Worm (Caenorhabditis elegans) whole organism, L3 larva: ENCODE results near the gene best-13.

Experiments used
- ZK546.5 ChIP-seq: sonication (generic microtip); optimal IDR thresholded peaks from 2 replicates; lab custom pipeline; 2017; ENCODE audit warnings: missing biosample characterization, missing genetic modification characterization
- aly-2 ChIP-seq: fragments of 150-350 bp; optimal IDR thresholded peaks from 2 replicates; lab custom pipeline; 2014; ENCODE audit warnings: missing biosample characterization, missing genetic modification characterization
- ama-1 ChIP-seq: fragments of 150-350 bp; optimal IDR thresholded peaks from 2 replicates; lab custom pipeline; 2018
- ceh-16 ChIP-seq: sonication (generic microtip); optimal IDR thresholded peaks from 2 replicates; lab custom pipeline; 2017; ENCODE audit warnings: missing biosample characterization, missing genetic modification characterization
- ceh-9 ChIP-seq: sonication (generic microtip); optimal IDR thresholded peaks from 2 replicates; lab custom pipeline; 2018; ENCODE audit warnings: missing biosample characterization, missing genetic modification characterization
- daf-12 ChIP-seq: fragments of 150-350 bp; optimal IDR thresholded peaks from 2 replicates; lab custom pipeline; 2014; ENCODE audit warnings: missing biosample characterization, missing genetic modification reagents, missing genetic modification characterization
- egl-27 ChIP-seq: sonication (generic microtip); optimal IDR thresholded peaks from 4 replicates; lab custom pipeline; 2017; ENCODE audit warnings: missing biosample characterization, missing genetic modification reagents, missing genetic modification characterization
- egl-5 ChIP-seq: fragments of 150-350 bp; optimal IDR thresholded peaks from 2 replicates; lab custom pipeline; 2017; ENCODE audit warnings: missing biosample characterization, missing genetic modification reagents, missing genetic modification characterization, inconsistent platforms
- elt-2 ChIP-seq: sonication (generic microtip); optimal IDR thresholded peaks from 2 replicates; lab custom pipeline; 2016; ENCODE audit warnings: missing genetic modification reagents, mild to moderate bottlenecking, missing genetic modification characterization, missing compliant biosample characterization
- eor-1 ChIP-seq, 2 experiments: fragments of 150-350 bp; optimal IDR thresholded peaks; 2 replicates each; lab custom pipeline; 2014 to 2018; ENCODE audit warnings: missing biosample characterization in 2 of 2, missing genetic modification characterization in 2 of 2
- fkh-10 ChIP-seq: sonication (generic microtip); optimal IDR thresholded peaks from 2 replicates; lab custom pipeline; 2017; ENCODE audit warnings: missing biosample characterization, missing genetic modification reagents, missing genetic modification characterization
- fkh-2 ChIP-seq: fragments of 150-350 bp; optimal IDR thresholded peaks from 2 replicates; lab custom pipeline; 2014; ENCODE audit warnings: missing biosample characterization, missing genetic modification reagents, missing genetic modification characterization
- fos-1 ChIP-seq: fragments of 150-350 bp; optimal IDR thresholded peaks from 2 replicates; lab custom pipeline; 2014; ENCODE audit warnings: missing biosample characterization, missing genetic modification characterization
- jun-1 ChIP-seq: fragments of 150-350 bp; optimal IDR thresholded peaks from 2 replicates; lab custom pipeline; 2014; ENCODE audit warnings: missing biosample characterization, missing genetic modification reagents, missing genetic modification characterization
- lin-39 ChIP-seq: fragments of 150-350 bp; optimal IDR thresholded peaks from 2 replicates; lab custom pipeline; 2018; ENCODE audit warnings: missing biosample characterization, missing genetic modification reagents, missing genetic modification characterization
- mdl-1 ChIP-seq: fragments of 150-350 bp; optimal IDR thresholded peaks from 2 replicates; lab custom pipeline; 2014; ENCODE audit warnings: missing biosample characterization, missing genetic modification characterization
- mml-1 ChIP-seq: fragments of 150-350 bp; sonication (generic microtip); optimal IDR thresholded peaks from 3 replicates; lab custom pipeline; 2014; ENCODE audit warnings: missing biosample characterization, missing genetic modification characterization
- nfya-1 ChIP-seq: sonication (generic microtip); optimal IDR thresholded peaks from 2 replicates; lab custom pipeline; 2017; ENCODE audit warnings: missing genetic modification characterization, mild to moderate bottlenecking, missing compliant biosample characterization, antibody characterized with exemption, moderate library complexity; ENCODE audit not compliant: insufficient read depth
- nhr-11 ChIP-seq: fragments of 150-350 bp; optimal IDR thresholded peaks from 2 replicates; lab custom pipeline; 2014; ENCODE audit warnings: missing biosample characterization, missing genetic modification characterization
- nhr-12 ChIP-seq: fragments of 150-350 bp; optimal IDR thresholded peaks from 2 replicates; lab custom pipeline; 2014; ENCODE audit warnings: missing biosample characterization, missing genetic modification characterization
- nhr-23 ChIP-seq: fragments of 150-350 bp; optimal IDR thresholded peaks from 2 replicates; lab custom pipeline; 2014; ENCODE audit warnings: missing biosample characterization, missing genetic modification reagents, missing genetic modification characterization
- nhr-237 ChIP-seq: fragments of 150-350 bp; optimal IDR thresholded peaks from 2 replicates; lab custom pipeline; 2014; ENCODE audit warnings: missing biosample characterization, missing genetic modification characterization
- nhr-25 ChIP-seq: sonication (generic microtip); optimal IDR thresholded peaks from 2 replicates; lab custom pipeline; 2017; ENCODE audit warnings: missing biosample characterization, missing genetic modification characterization
- nhr-28 ChIP-seq: fragments of 150-350 bp; optimal IDR thresholded peaks from 2 replicates; lab custom pipeline; 2014; ENCODE audit warnings: missing biosample characterization, missing genetic modification characterization
- nhr-43 ChIP-seq: sonication (generic microtip); optimal IDR thresholded peaks from 2 replicates; lab custom pipeline; 2016; ENCODE audit warnings: mild to moderate bottlenecking, missing genetic modification characterization, missing compliant biosample characterization; ENCODE audit not compliant: poor library complexity, severe bottlenecking
- nhr-76 ChIP-seq: fragments of 150-350 bp; sonication (generic microtip); optimal IDR thresholded peaks from 5 replicates; lab custom pipeline; 2014; ENCODE audit warnings: missing biosample characterization, missing genetic modification characterization
- nhr-77 ChIP-seq: fragments of 150-350 bp; optimal IDR thresholded peaks from 2 replicates; lab custom pipeline; 2014; ENCODE audit warnings: missing biosample characterization, missing genetic modification characterization
- pha-4 ChIP-seq: fragments of 150-350 bp; optimal IDR thresholded peaks from 2 replicates; lab custom pipeline; 2014; ENCODE audit warnings: missing biosample characterization, missing genetic modification reagents, missing genetic modification characterization
- pqm-1 ChIP-seq: fragments of 150-350 bp; optimal IDR thresholded peaks from 2 replicates; lab custom pipeline; 2017; ENCODE audit warnings: missing biosample characterization, missing genetic modification characterization, inconsistent platforms
- skn-1 ChIP-seq: fragments of 150-350 bp; optimal IDR thresholded peaks from 2 replicates; lab custom pipeline; 2014; ENCODE audit warnings: missing biosample characterization, missing genetic modification characterization
- snpc-4 ChIP-seq: fragments of 150-350 bp; optimal IDR thresholded peaks from 2 replicates; lab custom pipeline; 2014; ENCODE audit warnings: missing biosample characterization, missing genetic modification characterization
- unc-39 ChIP-seq: sonication (generic microtip); optimal IDR thresholded peaks from 4 replicates; lab custom pipeline; 2017; ENCODE audit warnings: missing biosample characterization, missing genetic modification characterization
- unc-62 ChIP-seq: fragments of 150-350 bp; sonication (generic microtip); optimal IDR thresholded peaks from 4 replicates; lab custom pipeline; 2014; ENCODE audit warnings: missing biosample characterization, missing genetic modification reagents, missing genetic modification characterization
- zag-1 ChIP-seq: fragments of 150-350 bp; optimal IDR thresholded peaks from 2 replicates; lab custom pipeline; 2014; ENCODE audit warnings: missing biosample characterization, missing genetic modification characterization
- ztf-11 ChIP-seq: fragments of 150-350 bp; optimal IDR thresholded peaks from 2 replicates; lab custom pipeline; 2014; ENCODE audit warnings: missing biosample characterization, missing genetic modification characterization
- ztf-4 ChIP-seq: fragments of 150-350 bp; optimal IDR thresholded peaks from 2 replicates; lab custom pipeline; 2014; ENCODE audit warnings: missing biosample characterization, missing genetic modification characterization

Gene best-13

DNA sequence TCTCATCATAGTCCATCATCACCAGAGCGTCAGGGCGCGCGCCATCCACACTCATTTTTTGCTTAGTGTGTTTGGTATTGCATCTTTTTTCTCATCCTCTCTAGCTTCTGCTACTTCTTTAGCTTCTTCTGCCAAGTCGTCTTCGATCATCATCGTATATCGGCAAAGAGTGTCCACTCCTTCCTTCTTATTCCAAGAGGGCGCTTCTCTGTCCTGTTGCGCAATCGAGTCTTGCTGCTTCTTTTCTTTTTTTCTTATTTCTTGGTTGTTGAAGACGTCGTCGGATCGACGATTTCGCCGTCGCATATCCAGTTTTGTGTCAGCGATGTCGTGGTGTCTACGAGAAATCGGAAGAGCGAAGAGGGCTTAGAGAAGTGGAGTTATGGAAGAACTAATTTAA is 9.4 kb downstream of the best-13 start:
- TF ChIP-seq nhr-23 (tag; lab: Kevin White, UChicago) (peak; percentile 10), ceh-16 (tag; lab: Kevin White, UChicago) (no peak), nhr-28 (tag; lab: Kevin White, UChicago) (no peak), nhr-77 (no peak), nfya-1 (tag; lab: Kevin White, UChicago) (no peak), unc-39 (tag; lab: Kevin White, UChicago) (no peak), mdl-1 (tag; lab: Kevin White, UChicago) (no peak), ztf-11 (tag; lab: Kevin White, UChicago) (no peak), fos-1 (tag; lab: Kevin White, UChicago) (no peak), nhr-43 (peak; percentile 4), lin-39 (tag; lab: Kevin White, UChicago) (no peak), snpc-4 (no peak), egl-5 (no peak), nhr-25 (tag; lab: Kevin White, UChicago) (peak; percentile 55)

- TF ChIP-seq mml-1 (tag; lab: Kevin White, UChicago), result no peak
- TF ChIP-seq daf-12 (tag; lab: Kevin White, UChicago), result no peak
- no peak for TF ChIP-seq snpc-4
- TF ChIP-seq fkh-2 (tag; lab: Kevin White, UChicago), result no peak
- TF ChIP-seq ZK546.5 (tag; lab: Kevin White, UChicago), result no peak
- peak; percentile 55 for TF ChIP-seq nhr-25 (tag; lab: Kevin White, UChicago)
- TF ChIP-seq nfya-1 (tag; lab: Kevin White, UChicago), result peak; percentile 81
- no peak for TF ChIP-seq nhr-237 (tag; lab: Kevin White, UChicago)
- no peak for TF ChIP-seq ztf-11 (tag; lab: Kevin White, UChicago)
- TF ChIP-seq pha-4 (tag; lab: Kevin White, UChicago), result no peak
- no peak for TF ChIP-seq ztf-4 (tag; lab: Kevin White, UChicago)
- no peak for TF ChIP-seq unc-62 (GFP tag; lab: Kevin White, UChicago)
- TF ChIP-seq eor-1 (tag; optimal IDR thresholded peaks at IDR 0.05; lab: Kevin White, UChicago), result no peak
- TF ChIP-seq nhr-28 (tag; lab: Kevin White, UChicago), result no peak
- TF ChIP-seq skn-1 (tag; lab: Kevin White, UChicago), result no peak
- no peak for TF ChIP-seq nhr-43
Measured at ce11 chrIV:9915128-9915527, 11.4 kb downstream of the best-13 start.

DNA sequence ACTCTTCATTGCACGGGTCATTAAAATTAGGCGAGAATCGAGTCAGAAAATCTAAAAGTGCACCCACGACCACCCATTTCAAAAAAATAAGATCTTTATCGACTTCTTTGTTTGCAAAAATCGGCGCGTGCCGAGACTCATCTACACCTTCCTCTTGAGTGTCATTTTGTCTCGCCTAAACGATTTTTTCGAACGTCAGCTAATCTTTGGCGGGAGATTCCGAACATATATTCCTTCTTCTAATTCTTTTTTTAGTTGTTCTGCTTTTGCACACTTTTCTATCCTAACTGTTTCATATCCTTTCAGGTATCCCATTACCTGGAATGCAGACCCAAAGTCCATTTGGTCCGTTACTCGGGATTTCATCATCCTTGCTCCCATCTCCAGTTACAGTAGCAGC is 12.5 kb downstream of the best-13 start, which contains the start of gene bed-3:
Gene bed-3, plus strand, starts transcription at position 301 of the 400 bp plus-strand sequence.
- TF ChIP-seq ztf-4 (tag; lab: Kevin White, UChicago) (no peak), nhr-12 (tag; lab: Kevin White, UChicago) (no peak), nhr-237 (tag; lab: Kevin White, UChicago) (no peak), nhr-77 (no peak), egl-27 (tag; lab: Kevin White, UChicago) (no peak), fkh-2 (tag; lab: Kevin White, UChicago) (no peak), nfya-1 (tag; lab: Kevin White, UChicago) (no peak), fkh-10 (no peak), nhr-11 (tag; lab: Kevin White, UChicago) (no peak), eor-1 (tag; optimal IDR thresholded peaks at IDR 0.05; lab: Kevin White, UChicago) (no peak), pha-4 (tag; lab: Kevin White, UChicago) (no peak), ZK546.5 (tag; lab: Kevin White, UChicago) (no peak), nhr-43 (no peak), zag-1 (tag; lab: Kevin White, UChicago) (no peak), mml-1 (tag; lab: Kevin White, UChicago) (no peak), ama-1 (lab: Kevin White, UChicago) (no peak), nhr-25 (tag; lab: Kevin White, UChicago) (no peak), nhr-28 (tag; lab: Kevin White, UChicago) (no peak)

DNA sequence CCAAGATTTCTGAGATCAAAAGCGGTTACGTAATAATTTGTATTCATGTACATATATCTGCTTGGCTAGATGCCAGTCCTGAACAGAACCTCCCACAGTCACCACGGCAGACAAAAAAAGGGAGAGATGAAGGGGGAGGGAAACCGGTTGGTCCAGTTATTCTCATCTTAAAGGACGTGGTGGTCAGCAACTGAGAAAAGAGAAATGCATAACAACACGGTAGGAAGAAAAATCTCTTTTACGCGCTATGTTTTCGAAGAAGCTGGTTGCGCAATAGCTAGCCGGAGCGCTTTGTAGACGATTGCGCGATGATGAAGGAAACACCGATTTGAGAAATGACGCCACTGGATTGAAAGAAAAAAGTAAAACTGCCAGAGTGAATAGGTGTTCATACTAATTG is 14.3 kb downstream of the best-13 start:
- TF ChIP-seq nfya-1 (tag; lab: Kevin White, UChicago) (peak; percentile 4), egl-27 (tag; lab: Kevin White, UChicago) (no peak), nhr-25 (tag; lab: Kevin White, UChicago) (peak; percentile 60), nhr-43 (peak; percentile 65), nhr-23 (tag; lab: Kevin White, UChicago) (peak; percentile 28), elt-2 (no peak)
- TF ChIP-seq, all 47 proteins: peak for 4

DNA sequence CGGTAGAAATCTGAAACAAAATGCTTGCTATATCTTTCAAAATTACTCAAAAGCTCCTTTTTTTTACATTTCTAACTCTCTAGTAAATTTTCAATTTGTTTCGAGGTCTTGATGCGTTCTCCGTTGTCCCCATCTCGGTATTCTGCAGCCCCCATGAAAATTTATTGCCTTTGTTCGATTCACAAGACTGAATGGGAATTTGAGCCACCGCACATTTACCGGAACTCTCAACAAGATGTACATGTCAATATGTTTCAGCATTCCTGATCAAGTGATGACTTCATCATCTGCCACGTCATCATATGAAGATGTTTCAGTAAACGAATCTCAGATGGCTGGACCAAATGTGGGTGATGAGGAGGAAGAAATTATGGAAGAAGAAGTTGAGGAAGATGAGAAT is 16.7 kb downstream of the best-13 start:
- TF ChIP-seq pha-4 (tag; lab: Kevin White, UChicago) (no peak), pqm-1 (no peak), nhr-76 (no peak), elt-2 (no peak), jun-1 (tag; lab: Kevin White, UChicago) (no peak), aly-2 (tag; lab: Kevin White, UChicago) (no peak), mdl-1 (tag; lab: Kevin White, UChicago) (no peak), ceh-9 (no peak), egl-5 (no peak)
